Worm (Caenorhabditis elegans): Measurements from ENCODE around the gene oig-3.

Gene oig-3

DNA sequence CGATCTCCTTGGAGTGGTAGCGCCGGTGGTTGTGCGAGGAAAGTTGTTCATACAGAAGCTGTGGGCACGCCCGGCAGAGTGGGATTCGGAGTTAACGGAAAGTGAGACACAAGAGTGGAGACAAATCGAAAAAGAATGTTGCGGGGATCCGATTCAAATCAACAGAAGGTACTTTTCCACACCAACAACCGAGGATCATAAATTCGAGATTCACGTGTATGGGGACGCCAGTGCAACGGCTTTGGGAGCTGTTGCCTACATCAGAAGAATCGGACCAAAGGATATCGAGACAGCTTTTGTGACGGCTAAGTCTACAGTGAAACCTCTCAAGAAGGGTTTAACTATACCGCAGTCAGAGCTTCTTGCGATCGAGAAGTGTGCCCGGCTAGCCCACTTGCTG, 34.1 kb downstream of the oig-3 start:
- TF ChIP-seq T26A8.4 (GFP tag; IDR thresholded peaks at IDR 0.05), result no peak
- TF ChIP-seq lin-15B (tag; optimal IDR thresholded peaks at IDR 0.05), result no peak
- no peak for TF ChIP-seq daf-8 (GFP tag; IDR thresholded peaks at IDR 0.05)
- TF ChIP-seq unc-62 (GFP tag; optimal IDR thresholded peaks at IDR 0.05 in 1 of 2), result peak in 1 of 2 experiments; percentile 87
- no peak for TF ChIP-seq unc-62 (tag; optimal IDR thresholded peaks at IDR 0.05)

DNA sequence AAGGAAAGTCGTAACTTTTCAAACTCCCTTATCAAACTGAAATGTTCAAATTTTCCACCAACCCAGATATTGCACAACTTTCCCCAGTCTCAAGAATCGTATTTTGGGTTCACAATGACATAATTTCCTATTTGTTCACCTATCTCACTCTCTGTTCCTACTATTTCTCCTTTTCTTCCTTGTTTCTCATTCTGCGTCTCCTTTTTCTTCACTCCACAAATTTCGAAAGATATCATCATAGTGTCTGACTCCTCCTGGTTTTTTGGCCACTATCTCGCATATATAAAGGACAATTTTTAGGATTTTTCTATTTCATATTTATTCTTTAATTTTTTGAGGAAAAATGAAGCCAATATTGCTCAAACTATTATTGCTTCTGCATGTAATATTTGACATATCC, 43.6 kb downstream of the oig-3 start, which contains the start of gene haf-7:
haf-7 (plus strand) TSS at position 211 of the 400 bp plus-strand sequence.
- peak; percentile 37 for TF ChIP-seq pqm-1 (tag; optimal IDR thresholded peaks at IDR 0.05)
- TF ChIP-seq daf-16 (GFP tag; optimal IDR thresholded peaks at IDR 0.05), result no peak
- peak; percentile 36 for TF ChIP-seq daf-16 (tag; optimal IDR thresholded peaks at IDR 0.05)
- peak in 1 of 2 experiments; percentile 6 for TF ChIP-seq unc-62 (GFP tag; optimal IDR thresholded peaks at IDR 0.05 in 1 of 2)
- no peak for TF ChIP-seq unc-62 (tag; optimal IDR thresholded peaks at IDR 0.05)
- TF ChIP-seq nhr-77 (tag; optimal IDR thresholded peaks at IDR 0.05), result peak; percentile 36
- TF ChIP-seq dve-1 (tag; optimal IDR thresholded peaks at IDR 0.05; ENCODE audit: insufficient read depth), result peak; percentile 68
- TF ChIP-seq hlh-11 (tag; optimal IDR thresholded peaks at IDR 0.05), result peak; percentile 32
- peak; percentile 40 for TF ChIP-seq zip-2 (tag; optimal IDR thresholded peaks at IDR 0.05)
- peak; percentile 87 for TF ChIP-seq nhr-28 (tag; optimal IDR thresholded peaks at IDR 0.05)
- TF ChIP-seq nhr-48 (tag; optimal IDR thresholded peaks at IDR 0.05), result peak; percentile 21
- no peak for TF ChIP-seq rbr-2 (tag; optimal IDR thresholded peaks at IDR 0.05)
- TF ChIP-seq dmd-6 (GFP tag; IDR thresholded peaks at IDR 0.05), result peak; percentile 38; the same call in 1 of the 2 replicates
- peak; percentile 3 for TF ChIP-seq dpl-1 (GFP tag; optimal IDR thresholded peaks at IDR 0.05)
- TF ChIP-seq nhr-6 (tag; optimal IDR thresholded peaks at IDR 0.05), result peak; percentile 45
- no peak for TF ChIP-seq F37D6.2 (tag; optimal IDR thresholded peaks at IDR 0.05)
- no peak for TF ChIP-seq R02D3.7 (tag; optimal IDR thresholded peaks at IDR 0.05)

DNA sequence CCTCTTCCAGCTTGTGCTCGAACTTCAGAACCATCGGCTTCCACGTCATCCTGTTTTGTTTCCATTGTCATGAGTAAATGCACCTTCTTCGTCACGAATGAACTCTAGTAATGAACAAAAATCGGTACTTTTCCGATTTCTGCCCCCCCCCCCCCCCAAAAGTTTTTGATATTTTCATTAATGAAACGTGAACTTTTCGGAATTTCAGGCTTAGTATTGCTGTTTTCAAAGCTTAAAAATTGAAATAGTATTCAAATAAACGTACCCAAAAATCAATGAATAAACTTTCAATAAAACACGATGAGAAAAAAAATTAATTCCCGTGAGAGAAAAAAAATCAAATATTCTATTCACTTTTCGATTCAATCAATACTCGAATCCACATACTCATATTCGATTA, 50.2 kb downstream of the oig-3 start, which contains the start of the genes scrm-7 and Y50E8A.10:
scrm-7 (minus strand) TSS at position 101 of the 400 bp plus-strand sequence.
Y50E8A.10 (plus strand) TSS at position 353 of the 400 bp plus-strand sequence.
- TF ChIP-seq nhr-25 (tag; optimal IDR thresholded peaks at IDR 0.05; ENCODE audit: borderline replicate concordance, insufficient read depth) (no peak), skn-1 (tag; optimal IDR thresholded peaks at IDR 0.05) (no peak), snpc-4 (tag; optimal IDR thresholded peaks at IDR 0.05) (no peak), jun-1 (tag; optimal IDR thresholded peaks at IDR 0.05) (no peak), D1046.2 (GFP tag; IDR thresholded peaks at IDR 0.05) (no peak), attf-4 (tag; optimal IDR thresholded peaks at IDR 0.05) (no peak), aha-1 (tag) (no peak), zfp-3 (GFP tag; conservative IDR thresholded peaks at IDR 0.05) (no peak), F49E8.2 (tag; optimal IDR thresholded peaks at IDR 0.05; ENCODE audit: borderline replicate concordance) (no peak), sdz-12 (GFP tag; optimal IDR thresholded peaks at IDR 0.05) (no peak), nhr-11 (tag; optimal IDR thresholded peaks at IDR 0.05) (no peak), zip-2 (tag; optimal IDR thresholded peaks at IDR 0.05) (no peak), lin-38 (GFP tag; IDR thresholded peaks at IDR 0.05) (no peak), nhr-28 (tag; optimal IDR thresholded peaks at IDR 0.05) (no peak)

Measured in whole organism, L4 larva.